Worm (Caenorhabditis elegans) whole organism, midembryonic: Measurements from ENCODE around the gene ced-9.

Experiments
- T22C8.4 ChIP-seq: fragments of 200-800 bp; sonication (Bioruptor generic); IDR thresholded peaks from 2 replicates; pipeline ENCODE4 v1.3.6; 2022; ENCODE audit warnings: missing genetic modification characterization, missing compliant biosample characterization
- cog-1 ChIP-seq: sonication (generic microtip); optimal IDR thresholded peaks from 2 replicates; lab custom pipeline; 2016; ENCODE audit warnings: missing genetic modification characterization, missing compliant biosample characterization
- flt-1 ChIP-seq: fragments of 200-800 bp; sonication (Bioruptor generic); IDR thresholded peaks from 2 replicates; pipeline ENCODE4 v1.3.6; 2022; ENCODE audit warnings: missing genetic modification characterization, missing compliant biosample characterization
- klf-2 ChIP-seq: fragments of 200-800 bp; sonication (Bioruptor generic); conservative IDR thresholded peaks from 2 replicates; pipeline ENCODE4 v1.3.6; 2022; ENCODE audit warnings: missing genetic modification reagents, missing genetic modification characterization, missing compliant biosample characterization
- med-1 ChIP-seq: sonication (generic microtip); optimal IDR thresholded peaks from 2 replicates; lab custom pipeline; 2017; ENCODE audit warnings: missing genetic modification characterization, mild to moderate bottlenecking, missing compliant biosample characterization, antibody characterized with exemption, missing genetic modification reagents; ENCODE audit not compliant: insufficient read depth
- ref-1 ChIP-seq: fragments of 200-800 bp; sonication (Bioruptor generic); conservative IDR thresholded peaks from 2 replicates; pipeline ENCODE4 v1.3.6; 2022; ENCODE audit warnings: missing genetic modification reagents, missing genetic modification characterization, missing compliant biosample characterization
- ztf-23 ChIP-seq: fragments of 200-800 bp; sonication (Bioruptor generic); IDR thresholded peaks from 2 replicates; pipeline ENCODE4 v1.3.6; 2022; ENCODE audit warnings: missing genetic modification reagents, missing genetic modification characterization, missing compliant biosample characterization
- ztf-29 ChIP-seq: fragments of 200-800 bp; sonication (Bioruptor generic); IDR thresholded peaks from 2 replicates; pipeline ENCODE4 v1.3.6; 2022; ENCODE audit warnings: missing genetic modification reagents, missing genetic modification characterization, missing compliant biosample characterization

- no peak for TF ChIP-seq flt-1 (GFP tag; lab: Robert Waterston, UW)
- TF ChIP-seq med-1 (GFP tag; lab: Kevin White, UChicago): no peak
- no peak for TF ChIP-seq cog-1
- no peak for TF ChIP-seq klf-2 (GFP tag; lab: Robert Waterston, UW)
- no peak for TF ChIP-seq ref-1
- no peak for TF ChIP-seq T22C8.4 (GFP tag; lab: Robert Waterston, UW)
- TF ChIP-seq ztf-23 (GFP tag; lab: Robert Waterston, UW): no peak
- no peak for TF ChIP-seq ztf-29 (GFP tag; lab: Robert Waterston, UW)
These were observed 14.2 kb upstream of the ced-9 start, which contains the start of gene sas-7 for ce11 chrIII:10320788-10321187.
